Fruit fly (Drosophila melanogaster): ENCODE measurements around the gene eff.

The eff gene

dm6 chr3R:14711447-14712163 lies 29.5 kb downstream of the eff start (continued):
- TF ChIP-seq Eip75B (GFP tag; optimal IDR thresholded peaks at IDR 0.05) (peak; percentile 47), dac (GFP tag; optimal IDR thresholded peaks at IDR 0.05) (no peak), dsx (GFP tag; optimal IDR thresholded peaks at IDR 0.05; ENCODE audit: poor library complexity, severe bottlenecking) (peak; percentile 14), svp (GFP tag) (no peak), Ets96B (tag; optimal IDR thresholded peaks at IDR 0.05) (peak; percentile 54), CG11902 (GFP tag; optimal IDR thresholded peaks at IDR 0.05) (no peak), Blimp-1 (GFP tag; optimal IDR thresholded peaks at IDR 0.05) (no peak), CG10669 (GFP tag; optimal IDR thresholded peaks at IDR 0.05) (peak; percentile 43), OdsH (GFP tag; optimal IDR thresholded peaks at IDR 0.05) (peak; percentile 29), Met (GFP tag; optimal IDR thresholded peaks at IDR 0.05) (peak; percentile 25), Sox14 (GFP tag; optimal IDR thresholded peaks at IDR 0.05) (peak; percentile 9), Sox15 (GFP tag; optimal IDR thresholded peaks at IDR 0.05) (peak; percentile 27), CG6808 (GFP tag; optimal IDR thresholded peaks at IDR 0.05) (peak; percentile 40), eg (GFP tag; IDR thresholded peaks at IDR 0.05) (peak; percentile 68; the same call in 2 of the 3 replicates), fkh (GFP tag; optimal IDR thresholded peaks at IDR 0.05) (no peak), CG11294 (GFP tag; IDR thresholded peaks at IDR 0.05) (0 out of 2 replicates have a peak, but pooled peaks have one; percentile 19), cyc (GFP tag; optimal IDR thresholded peaks at IDR 0.05) (no peak), CG16779 (tag; optimal IDR thresholded peaks at IDR 0.05) (peak; percentile 10), CG6792 (GFP tag; optimal IDR thresholded peaks at IDR 0.05) (peak; percentile 58), CG8632 (GFP tag; optimal IDR thresholded peaks at IDR 0.05) (peak; percentile 61), CG10631 (GFP tag; optimal IDR thresholded peaks at IDR 0.05) (peak; percentile 12), vri (GFP tag; optimal IDR thresholded peaks at IDR 0.05) (no peak), CG3919 (GFP tag; optimal IDR thresholded peaks at IDR 0.05) (peak; percentile 39), Sox102F (GFP tag; optimal IDR thresholded peaks at IDR 0.05) (peak; percentile 29), acj6 (GFP tag; optimal IDR thresholded peaks at IDR 0.05) (peak; percentile 54), lz (GFP tag; optimal IDR thresholded peaks at IDR 0.05) (peak; percentile 14), CG8319 (GFP tag; optimal IDR thresholded peaks at IDR 0.05) (no peak), Eip78C (GFP tag) (peak; percentile 90), ss (GFP tag; optimal IDR thresholded peaks at IDR 0.05) (peak in 1 of 2 experiments; percentile 35), fd85E (GFP tag; optimal IDR thresholded peaks at IDR 0.05) (no peak), Hr39 (GFP tag; optimal IDR thresholded peaks at IDR 0.05) (no peak), CG4318 (GFP tag; optimal IDR thresholded peaks at IDR 0.05) (no peak), CG32006 (GFP tag; optimal IDR thresholded peaks at IDR 0.05) (no peak), salr (GFP tag; optimal IDR thresholded peaks at IDR 0.05) (no peak), net (GFP tag; optimal IDR thresholded peaks at IDR 0.05) (peak; percentile 11), Lpt (GFP tag; optimal IDR thresholded peaks at IDR 0.05) (no peak), esn (GFP tag; optimal IDR thresholded peaks at IDR 0.05) (peak; percentile 26), Hr4 (GFP tag; optimal IDR thresholded peaks at IDR 0.05) (no peak), CG7368 (GFP tag; optimal IDR thresholded peaks at IDR 0.05) (peak; percentile 1), CG34406 (GFP tag; optimal IDR thresholded peaks at IDR 0.05) (peak; percentile 50), Eip93F (GFP tag; optimal IDR thresholded peaks at IDR 0.05) (no peak)

dm6 chr3R:14710673-14711072 lies 30.4 kb downstream of the eff start:
- TF ChIP-seq Blimp-1 (GFP tag; optimal IDR thresholded peaks at IDR 0.05) = no peak
- TF ChIP-seq CG6792 (GFP tag; optimal IDR thresholded peaks at IDR 0.05) = no peak
- no peak for TF ChIP-seq Sox102F (GFP tag; optimal IDR thresholded peaks at IDR 0.05)
- TF ChIP-seq CG8119 (GFP tag; IDR thresholded peaks at IDR 0.05) = no peak
- no peak for TF ChIP-seq CG3919 (GFP tag; optimal IDR thresholded peaks at IDR 0.05)
- no peak for TF ChIP-seq Eip75B (GFP tag; optimal IDR thresholded peaks at IDR 0.05)
- no peak for TF ChIP-seq fd85E (GFP tag; optimal IDR thresholded peaks at IDR 0.05)
- no peak for TF ChIP-seq svp (GFP tag)
- no peak for TF ChIP-seq CG11762 (GFP tag; optimal IDR thresholded peaks at IDR 0.05; ENCODE audit: insufficient read depth)
- TF ChIP-seq dac (GFP tag; optimal IDR thresholded peaks at IDR 0.05) = no peak
- no peak for TF ChIP-seq pdm3 (GFP tag; optimal IDR thresholded peaks at IDR 0.05)
- TF ChIP-seq CG16779 (tag; optimal IDR thresholded peaks at IDR 0.05) = no peak
- no peak for TF ChIP-seq CG32006 (GFP tag; optimal IDR thresholded peaks at IDR 0.05)
